Worm (Caenorhabditis elegans): ENCODE data around the gene F14F3.4.

ce11 chrX:10507971-10508370 is 13.2 kb downstream of the F14F3.4 start:
- TF ChIP-seq ama-1 (optimal IDR thresholded peaks at IDR 0.05) (no peak), ama-1 (GFP tag; optimal IDR thresholded peaks at IDR 0.05) (no peak), pha-4 (tag; optimal IDR thresholded peaks at IDR 0.05) (no peak), egl-18 (GFP tag; IDR thresholded peaks at IDR 0.05) (no peak), D2030.7 (GFP tag; IDR thresholded peaks at IDR 0.05) (no peak), K11D2.4 (GFP tag; IDR thresholded peaks at IDR 0.05) (no peak), ceh-100 (GFP tag; IDR thresholded peaks at IDR 0.05) (no peak), madf-8 (GFP tag; conservative IDR thresholded peaks at IDR 0.05) (no peak), ztf-18 (tag; optimal IDR thresholded peaks at IDR 0.05) (no peak), gei-17 (GFP tag; optimal IDR thresholded peaks at IDR 0.05) (no peak)

Measured in whole organism, young adult.